Worm (Caenorhabditis elegans): Measurements from ENCODE around the gene C49G7.13.
A peak's percentile ranks its signal among the peaks of the same experiment; 100 is the strongest.

Gene C49G7.13

ce11 chrV:4018591-4018990 lies 17.3 kb upstream of the C49G7.13 start:
- TF ChIP-seq blmp-1 (tag; optimal IDR thresholded peaks at IDR 0.05; ENCODE audit: insufficient read depth) (no peak), fos-1 (tag; optimal IDR thresholded peaks at IDR 0.05) (no peak)

ce11 chrV:4019188-4019587 lies 16.7 kb upstream of the C49G7.13 start, which contains the start of gene K09D9.3:
K09D9.3 (plus strand) TSS chrV:4019488.
- TF ChIP-seq crh-2 (tag; optimal IDR thresholded peaks at IDR 0.05) = no peak
- no peak for TF ChIP-seq ztf-1 (GFP tag; conservative IDR thresholded peaks at IDR 0.05)
- TF ChIP-seq F13H6.1 (tag; optimal IDR thresholded peaks at IDR 0.05) = no peak
- no peak for TF ChIP-seq elt-1 (tag; optimal IDR thresholded peaks at IDR 0.05)
- TF ChIP-seq sem-4 (tag; optimal IDR thresholded peaks at IDR 0.05) = no peak
- TF ChIP-seq blmp-1 (tag; optimal IDR thresholded peaks at IDR 0.05; ENCODE audit: insufficient read depth) = no peak
- no peak for TF ChIP-seq lin-13 (GFP tag; optimal IDR thresholded peaks at IDR 0.05)
- TF ChIP-seq unc-39 (tag; optimal IDR thresholded peaks at IDR 0.05) = no peak
- TF ChIP-seq C34F6.9 (tag; optimal IDR thresholded peaks at IDR 0.05) = no peak
- TF ChIP-seq ztf-11 (tag; optimal IDR thresholded peaks at IDR 0.05) = no peak
- no peak for TF ChIP-seq fos-1 (tag; optimal IDR thresholded peaks at IDR 0.05)
- TF ChIP-seq nhr-25 (tag; optimal IDR thresholded peaks at IDR 0.05) = no peak

ce11 chrV:4021776-4022175 lies 14.1 kb upstream of the C49G7.13 start, which contains the start of gene K09D9.14:
K09D9.14 (minus strand) TSS chrV:4021876.
- TF ChIP-seq skn-1 (tag; optimal IDR thresholded peaks at IDR 0.05) = no peak
- TF ChIP-seq egl-27 (tag; optimal IDR thresholded peaks at IDR 0.05) = no peak
- no peak for TF ChIP-seq mab-5 (tag; optimal IDR thresholded peaks at IDR 0.05)
- no peak for TF ChIP-seq lin-13 (GFP tag; optimal IDR thresholded peaks at IDR 0.05)
- TF ChIP-seq unc-62 (GFP tag; optimal IDR thresholded peaks at IDR 0.05) = no peak
- no peak for TF ChIP-seq nhr-6 (tag; optimal IDR thresholded peaks at IDR 0.05)
- no peak for TF ChIP-seq fos-1 (tag; optimal IDR thresholded peaks at IDR 0.05)
- no peak for TF ChIP-seq ZK546.5 (tag; optimal IDR thresholded peaks at IDR 0.05)
- TF ChIP-seq mbf-1 (tag; optimal IDR thresholded peaks at IDR 0.05) = no peak
- TF ChIP-seq lin-39 (tag; optimal IDR thresholded peaks at IDR 0.05) = no peak
- no peak for TF ChIP-seq peb-1 (tag; optimal IDR thresholded peaks at IDR 0.05)
- no peak for TF ChIP-seq ztf-11 (tag; optimal IDR thresholded peaks at IDR 0.05)

ce11 chrV:4022309-4022708 lies 13.6 kb upstream of the C49G7.13 start, which contains the start of gene cyp-35A3:
cyp-35A3 (plus strand) TSS chrV:4022609.
- TF ChIP-seq Y55F3AM.14 (GFP tag; optimal IDR thresholded peaks at IDR 0.05) = no peak
- no peak for TF ChIP-seq blmp-1 (tag; optimal IDR thresholded peaks at IDR 0.05; ENCODE audit: insufficient read depth)
- no peak for TF ChIP-seq peb-1 (tag; optimal IDR thresholded peaks at IDR 0.05)
- no peak for TF ChIP-seq lsy-2 (tag; optimal IDR thresholded peaks at IDR 0.05)
- TF ChIP-seq ztf-1 (GFP tag; conservative IDR thresholded peaks at IDR 0.05) = no peak
- no peak for TF ChIP-seq F13H6.1 (tag; optimal IDR thresholded peaks at IDR 0.05)
- TF ChIP-seq nhr-25 (tag; optimal IDR thresholded peaks at IDR 0.05) = no peak
- TF ChIP-seq lin-39 (tag; optimal IDR thresholded peaks at IDR 0.05) = no peak
- TF ChIP-seq nhr-6 (tag; optimal IDR thresholded peaks at IDR 0.05) = no peak
- no peak for TF ChIP-seq ZK546.5 (tag; optimal IDR thresholded peaks at IDR 0.05)
- TF ChIP-seq sma-9 (GFP tag; optimal IDR thresholded peaks at IDR 0.05) = no peak
- no peak for TF ChIP-seq sma-9 (tag; optimal IDR thresholded peaks at IDR 0.05)
- no peak for TF ChIP-seq egl-27 (tag; optimal IDR thresholded peaks at IDR 0.05)
- TF ChIP-seq mbf-1 (tag; optimal IDR thresholded peaks at IDR 0.05) = no peak

- TF ChIP-seq lin-13 (GFP tag; optimal IDR thresholded peaks at IDR 0.05) = no peak
- no peak for TF ChIP-seq alr-1 (tag; optimal IDR thresholded peaks at IDR 0.05)
- no peak for TF ChIP-seq unc-39 (tag; optimal IDR thresholded peaks at IDR 0.05)
- TF ChIP-seq fos-1 (tag; optimal IDR thresholded peaks at IDR 0.05) = peak; percentile 97
- TF ChIP-seq gmeb-1 (tag; optimal IDR thresholded peaks at IDR 0.05) = peak; percentile 46
- TF ChIP-seq lin-11 (tag; optimal IDR thresholded peaks at IDR 0.05) = no peak
- peak; percentile 34 for TF ChIP-seq crh-2 (tag; optimal IDR thresholded peaks at IDR 0.05)
- TF ChIP-seq nhr-129 (tag; optimal IDR thresholded peaks at IDR 0.05) = peak; percentile 86
- TF ChIP-seq nhr-23 (tag; optimal IDR thresholded peaks at IDR 0.05) = no peak
- no peak for TF ChIP-seq nhr-6 (tag; optimal IDR thresholded peaks at IDR 0.05)
- no peak for TF ChIP-seq zag-1 (tag; optimal IDR thresholded peaks at IDR 0.05)
- TF ChIP-seq lsy-2 (tag; optimal IDR thresholded peaks at IDR 0.05) = no peak
- no peak for TF ChIP-seq R02D3.7 (tag; optimal IDR thresholded peaks at IDR 0.05)
- TF ChIP-seq ztf-4 (tag; optimal IDR thresholded peaks at IDR 0.05) = no peak
- no peak for TF ChIP-seq nhr-11 (tag; optimal IDR thresholded peaks at IDR 0.05)
- TF ChIP-seq skn-1 (tag; optimal IDR thresholded peaks at IDR 0.05) = peak; percentile 67
- TF ChIP-seq nhr-237 (tag; optimal IDR thresholded peaks at IDR 0.05) = no peak
- no peak for TF ChIP-seq lin-39 (tag; optimal IDR thresholded peaks at IDR 0.05)
- TF ChIP-seq Y55F3AM.14 (GFP tag; optimal IDR thresholded peaks at IDR 0.05) = no peak
- TF ChIP-seq egl-27 (tag; optimal IDR thresholded peaks at IDR 0.05) = no peak
- TF ChIP-seq nhr-21 (tag; optimal IDR thresholded peaks at IDR 0.05) = no peak
- TF ChIP-seq sma-9 (GFP tag; optimal IDR thresholded peaks at IDR 0.05) = peak; percentile 59
- TF ChIP-seq sma-9 (tag; optimal IDR thresholded peaks at IDR 0.05) = no peak
- TF ChIP-seq unc-55 (GFP tag; optimal IDR thresholded peaks at IDR 0.05) = no peak
- no peak for TF ChIP-seq mbf-1 (tag; optimal IDR thresholded peaks at IDR 0.05)
- TF ChIP-seq C34F6.9 (tag; optimal IDR thresholded peaks at IDR 0.05) = no peak
- no peak for TF ChIP-seq blmp-1 (tag; optimal IDR thresholded peaks at IDR 0.05; ENCODE audit: insufficient read depth)
- no peak for TF ChIP-seq peb-1 (tag; optimal IDR thresholded peaks at IDR 0.05)
Observed at ce11 chrV:4024777-4025176, 11.1 kb upstream of the C49G7.13 start, which contains the start of gene K09D9.1. K09D9.1 (plus strand) TSS chrV:4025047.
